Worm (Caenorhabditis elegans) whole organism, L1 larva: ENCODE measurements around the gene srz-6.

Experiments
- ceh-82 ChIP-seq, 3 experiments: fragments of 150-350 bp in 1 of 3; sonication (generic microtip) in 2 of 3; optimal IDR thresholded peaks; 2 replicates each; lab custom pipeline; 2014 to 2017; ENCODE audit warnings: missing biosample characterization in 3 of 3, missing genetic modification characterization in 3 of 3
- dpl-1 ChIP-seq, 3 experiments: fragments of 150-350 bp in 2 of 3; sonication (generic microtip) in 1 of 3; optimal IDR thresholded peaks; 2 replicates each; lab custom pipeline; 2014 to 2017; ENCODE audit warnings: missing biosample characterization in 3 of 3, missing genetic modification characterization in 3 of 3, missing genetic modification reagents in 3 of 3
- elt-2 ChIP-seq: sonication (generic microtip); optimal IDR thresholded peaks from 2 replicates; lab custom pipeline; 2016; ENCODE audit warnings: missing genetic modification characterization, mild to moderate bottlenecking, inconsistent platforms, missing compliant biosample characterization, missing genetic modification reagents
- unc-30 ChIP-seq: sonication (generic microtip); optimal IDR thresholded peaks from 2 replicates; lab custom pipeline; 2017; ENCODE audit warnings: missing biosample characterization, missing genetic modification characterization

The srz-6 gene

DNA sequence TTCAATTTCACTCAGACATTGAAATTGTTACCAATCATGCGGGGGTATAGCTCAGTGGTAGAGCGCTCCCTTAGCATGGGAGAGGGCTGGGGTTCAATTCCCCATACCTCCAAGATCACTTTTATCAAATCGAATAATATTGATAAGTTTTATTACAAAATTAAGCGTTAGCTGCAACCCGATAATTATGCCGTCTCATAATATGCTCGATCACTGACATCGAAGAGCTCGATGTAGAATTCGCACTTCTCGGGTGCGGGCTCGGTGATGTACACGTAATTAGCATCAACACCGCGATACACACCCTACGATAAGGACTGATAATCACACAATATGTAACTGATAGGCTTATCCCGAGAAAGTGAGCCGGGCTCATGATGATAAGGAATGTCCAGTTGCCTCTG, 50.6 kb downstream of the srz-6 start:
- TF ChIP-seq elt-2 (tag; lab: Kevin White, UChicago) (peak; percentile 56), unc-30 (tag; lab: Kevin White, UChicago) (no peak), dpl-1 (GFP tag; optimal IDR thresholded peaks at IDR 0.05; lab: Kevin White, UChicago) (no peak), ceh-82 (tag; optimal IDR thresholded peaks at IDR 0.05; lab: Kevin White, UChicago) (no peak)
